Fruit fly (Drosophila melanogaster): ENCODE results near the gene Usp5.

Usp5 gene

DNA sequence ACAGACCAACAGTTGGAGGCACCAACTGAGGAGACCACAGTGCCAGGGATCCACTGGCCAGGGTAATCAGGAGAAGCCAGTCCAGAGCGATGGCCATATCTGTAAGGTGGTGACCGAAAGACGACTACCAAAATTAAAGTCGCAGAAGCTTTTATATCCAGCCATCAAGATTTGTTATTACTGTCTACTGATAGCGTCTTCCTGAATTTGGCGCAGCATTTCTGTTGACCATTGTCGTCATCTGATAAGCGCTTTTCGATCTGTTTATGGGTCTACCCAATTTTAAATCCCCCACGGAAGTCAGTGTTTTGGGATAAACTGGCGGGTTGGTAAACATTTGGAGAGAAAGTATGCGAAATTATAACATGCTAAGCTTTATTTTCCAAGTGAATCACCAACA, 24.3 kb upstream of the Usp5 start, which contains the start of gene CG14963:
CG14963 (minus strand) TSS at position 101 of the 400 bp plus-strand sequence.
- TF ChIP-seq usp (GFP tag; optimal IDR thresholded peaks at IDR 0.05) (no peak), CG8478 (optimal IDR thresholded peaks at IDR 0.05) (no peak), pan (optimal IDR thresholded peaks at IDR 0.05) (no peak), EcR (GFP tag; optimal IDR thresholded peaks at IDR 0.05) (no peak), Dll (optimal IDR thresholded peaks at IDR 0.05) (no peak), psq (optimal IDR thresholded peaks at IDR 0.05) (no peak)

- TF ChIP-seq Dll (optimal IDR thresholded peaks at IDR 0.05) (no peak), pan (optimal IDR thresholded peaks at IDR 0.05) (no peak), CG8478 (optimal IDR thresholded peaks at IDR 0.05) (no peak), usp (GFP tag; optimal IDR thresholded peaks at IDR 0.05) (no peak), EcR (GFP tag; optimal IDR thresholded peaks at IDR 0.05) (no peak), psq (optimal IDR thresholded peaks at IDR 0.05) (no peak)
Measured at dm6 chr3L:3169107-3169506, 20.9 kb upstream of the Usp5 start, which contains the start of the genes CG32278 and CG32281. Gene CG32278 (plus strand): TSS chr3L:3169286. Gene CG32281 (plus strand): TSS chr3L:3169375.

DNA sequence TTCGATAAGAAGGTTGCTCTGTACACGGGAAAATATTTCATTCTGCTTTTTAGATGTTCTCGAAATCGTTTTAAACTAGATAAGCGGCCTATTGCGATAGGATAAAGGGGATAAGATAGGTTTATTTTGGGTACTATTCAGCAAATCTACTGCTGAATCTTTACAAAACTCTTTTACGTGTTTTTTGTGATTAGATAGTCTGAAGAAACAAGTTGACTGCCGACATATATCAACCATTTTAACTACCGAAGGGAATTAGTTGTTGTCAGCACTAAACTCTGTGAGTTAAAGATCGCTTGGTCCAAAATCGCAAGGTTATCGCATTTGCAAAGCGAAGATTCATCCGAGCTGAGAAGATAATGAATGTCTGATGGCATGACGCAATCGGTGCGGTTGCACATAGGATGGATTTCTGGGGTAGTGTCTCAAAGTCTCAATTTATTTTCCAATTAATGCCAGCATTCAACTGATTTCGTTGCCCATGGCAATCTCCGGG, 18.1 kb upstream of the Usp5 start, which contains the start of gene Asciz:
Asciz (minus strand) TSS at position 51 of the 496 bp plus-strand sequence.
- TF ChIP-seq usp (GFP tag; optimal IDR thresholded peaks at IDR 0.05) = no peak
- no peak for TF ChIP-seq psq (optimal IDR thresholded peaks at IDR 0.05)
- TF ChIP-seq CG8478 (optimal IDR thresholded peaks at IDR 0.05) = no peak
- TF ChIP-seq Dll (optimal IDR thresholded peaks at IDR 0.05) = no peak
- TF ChIP-seq EcR (GFP tag; optimal IDR thresholded peaks at IDR 0.05) = no peak
- no peak for TF ChIP-seq pan (optimal IDR thresholded peaks at IDR 0.05)

DNA sequence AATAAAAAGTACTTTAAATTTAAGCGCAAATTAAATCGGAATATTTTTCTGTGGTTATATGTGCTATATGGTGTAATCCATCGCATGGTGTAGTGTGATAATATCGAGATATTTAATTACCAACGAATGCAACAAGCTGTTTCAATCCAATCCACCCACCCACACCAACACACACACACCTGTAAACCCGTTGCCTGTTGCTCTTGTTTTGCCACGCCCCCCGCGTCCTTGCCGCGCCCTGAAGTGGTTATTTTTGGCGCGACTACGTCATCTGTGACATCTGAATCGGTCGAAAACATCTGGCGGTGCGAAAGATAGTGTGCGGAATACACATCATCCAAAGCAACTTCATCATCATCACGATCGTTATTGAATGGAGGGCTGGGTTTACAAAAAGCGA, 17.2 kb upstream of the Usp5 start:
- TF ChIP-seq EcR (GFP tag; optimal IDR thresholded peaks at IDR 0.05) (no peak), usp (GFP tag; optimal IDR thresholded peaks at IDR 0.05) (no peak), CG8478 (optimal IDR thresholded peaks at IDR 0.05) (no peak), pan (optimal IDR thresholded peaks at IDR 0.05) (no peak), psq (optimal IDR thresholded peaks at IDR 0.05) (no peak), Dll (optimal IDR thresholded peaks at IDR 0.05) (no peak)

DNA sequence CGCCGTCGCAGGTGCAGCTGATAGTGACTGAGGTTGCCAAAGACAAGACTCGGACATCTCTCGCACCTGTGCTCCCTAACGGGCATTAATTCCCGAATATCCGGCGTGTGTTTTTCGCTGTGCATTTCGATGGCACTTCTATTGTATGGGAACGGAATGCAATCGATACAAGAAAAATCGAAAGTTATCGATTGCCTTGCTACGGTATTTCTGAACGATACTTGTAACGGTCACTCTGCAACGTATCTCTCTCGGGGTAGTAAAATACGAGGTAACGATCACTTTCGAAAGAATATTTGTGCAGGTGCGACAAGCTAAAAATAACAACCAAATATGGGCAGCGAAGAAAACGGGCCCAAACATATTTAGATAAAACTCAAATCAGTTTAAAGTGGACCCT, 16.8 kb upstream of the Usp5 start, which contains the start of gene CG32280:
CG32280 (plus strand) TSS at position 231 of the 400 bp plus-strand sequence.
- TF ChIP-seq CG8478 (optimal IDR thresholded peaks at IDR 0.05) = no peak
- no peak for TF ChIP-seq usp (GFP tag; optimal IDR thresholded peaks at IDR 0.05)
- TF ChIP-seq pan (optimal IDR thresholded peaks at IDR 0.05) = no peak
- TF ChIP-seq EcR (GFP tag; optimal IDR thresholded peaks at IDR 0.05) = no peak
- TF ChIP-seq psq (optimal IDR thresholded peaks at IDR 0.05) = no peak
- TF ChIP-seq Dll (optimal IDR thresholded peaks at IDR 0.05) = no peak

- TF ChIP-seq pan (optimal IDR thresholded peaks at IDR 0.05) (no peak), CG8478 (optimal IDR thresholded peaks at IDR 0.05) (no peak), EcR (GFP tag; optimal IDR thresholded peaks at IDR 0.05) (no peak), psq (optimal IDR thresholded peaks at IDR 0.05) (no peak), Dll (optimal IDR thresholded peaks at IDR 0.05) (no peak), usp (GFP tag; optimal IDR thresholded peaks at IDR 0.05) (no peak)
Measured at dm6 chr3L:3162584-3162983, 14.4 kb upstream of the Usp5 start.

DNA sequence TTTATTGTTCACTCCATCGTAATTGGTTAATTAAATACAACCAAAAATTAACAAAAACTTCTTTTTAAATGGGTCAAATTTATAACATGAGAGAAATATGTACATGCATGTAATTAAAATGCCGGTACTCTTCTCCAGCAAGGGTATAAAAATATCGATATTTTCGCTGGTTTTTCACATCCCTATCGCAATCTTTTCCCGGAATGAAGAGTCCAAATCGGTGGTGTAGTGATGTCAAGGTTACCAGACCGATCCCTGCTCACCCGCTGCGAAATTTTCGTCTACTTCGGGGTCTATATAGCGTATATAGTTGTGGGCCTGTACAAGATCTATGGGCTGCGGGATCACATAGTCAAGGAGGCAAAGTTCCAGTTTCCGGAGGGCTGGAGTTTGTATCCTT, 13.8 kb upstream of the Usp5 start, which contains the start of gene rasp:
rasp (plus strand) TSS at position 213 of the 400 bp plus-strand sequence.
- TF ChIP-seq pan (optimal IDR thresholded peaks at IDR 0.05) = no peak

DNA sequence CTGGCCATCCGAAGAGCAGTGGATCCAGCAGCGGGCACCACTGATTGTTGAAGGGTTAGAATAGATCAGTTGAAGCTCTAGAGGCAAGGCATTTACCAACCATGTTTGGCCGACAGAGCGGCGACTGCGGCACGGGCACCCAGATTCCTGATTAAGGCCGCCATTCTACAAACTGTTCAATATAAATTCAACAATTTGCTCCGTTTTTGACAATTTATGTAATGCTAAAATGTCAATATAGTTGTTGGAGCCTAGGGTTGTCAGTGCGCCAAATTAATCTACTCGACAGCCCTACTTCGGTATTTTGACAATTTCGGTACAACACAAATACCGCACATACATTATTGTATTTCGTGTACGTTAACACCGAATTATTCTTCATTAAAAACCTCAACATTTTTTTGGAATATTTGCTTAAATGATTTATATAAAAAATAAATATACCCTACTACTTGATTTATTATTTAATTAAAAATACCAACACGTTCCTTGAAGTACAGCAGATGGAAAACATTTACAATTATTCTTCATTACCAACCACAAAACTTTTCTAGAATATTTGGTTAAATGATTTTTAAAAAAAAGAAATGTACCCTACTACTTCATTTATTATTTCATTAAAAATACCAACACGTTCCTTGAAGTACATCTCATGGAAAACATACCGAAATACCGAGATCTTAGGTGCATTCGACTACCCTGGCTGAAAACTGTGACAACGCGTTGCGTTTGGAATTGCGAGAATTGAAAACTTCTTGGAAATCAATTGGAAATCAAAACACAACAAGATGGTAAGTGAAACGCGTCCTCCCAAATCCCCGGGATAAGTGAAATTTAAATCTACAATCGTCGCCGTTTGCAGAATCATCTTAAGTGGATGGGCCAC, 11.4 kb upstream of the Usp5 start, which contains the start of the genes ND-30 and CG15812:
ND-30 (minus strand) TSS at position 270 of the 886 bp plus-strand sequence.
CG15812 (plus strand) TSS at position 683 of the 886 bp plus-strand sequence.
- TF ChIP-seq CG8478 (optimal IDR thresholded peaks at IDR 0.05) (no peak), usp (GFP tag; optimal IDR thresholded peaks at IDR 0.05) (no peak), Dll (optimal IDR thresholded peaks at IDR 0.05) (no peak), pan (optimal IDR thresholded peaks at IDR 0.05) (no peak), psq (optimal IDR thresholded peaks at IDR 0.05) (no peak), EcR (GFP tag; optimal IDR thresholded peaks at IDR 0.05) (no peak)

DNA sequence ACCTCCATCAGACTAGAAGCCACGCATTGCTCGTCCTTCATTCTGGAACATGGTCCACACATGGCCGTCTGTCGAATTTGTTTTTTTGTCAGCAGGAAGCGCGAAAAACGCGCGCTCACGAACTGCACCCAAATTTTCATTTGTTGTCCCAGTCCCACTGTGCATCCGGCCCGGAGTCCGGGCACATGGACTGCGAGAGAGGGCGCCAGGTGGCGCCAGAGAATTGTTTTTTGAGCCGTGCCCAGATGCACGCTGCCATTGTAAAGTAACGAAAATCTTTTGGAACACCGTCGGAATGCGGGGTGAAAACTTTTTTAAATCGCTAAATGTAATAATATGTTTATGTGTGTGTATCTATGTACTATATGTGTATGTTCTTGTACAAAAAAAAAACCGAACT, 9.5 kb upstream of the Usp5 start:
- TF ChIP-seq CG8478 (optimal IDR thresholded peaks at IDR 0.05) = no peak
- TF ChIP-seq usp (GFP tag; optimal IDR thresholded peaks at IDR 0.05) = no peak

DNA sequence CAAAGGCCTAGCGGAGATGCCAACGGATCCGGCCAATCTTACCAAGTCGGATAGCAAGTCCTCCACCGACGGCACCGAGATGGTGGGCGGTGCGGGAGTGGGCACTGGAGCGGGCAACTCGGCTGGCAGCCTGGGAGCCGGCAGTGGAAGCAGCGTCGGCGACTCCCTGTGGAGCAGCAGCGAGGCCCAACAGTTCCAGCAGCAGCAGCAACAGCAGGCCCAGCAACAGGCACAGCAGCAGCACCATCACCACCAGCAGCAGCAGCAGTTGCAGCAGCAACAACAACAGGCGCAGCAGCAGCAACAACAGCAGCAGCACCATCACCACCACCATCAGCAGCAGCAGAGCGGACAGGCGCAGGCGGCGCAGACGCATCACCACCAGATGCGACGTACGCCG, 2.2 kb upstream of the Usp5 start:
- TF ChIP-seq Dll (optimal IDR thresholded peaks at IDR 0.05) (no peak), CG8478 (optimal IDR thresholded peaks at IDR 0.05) (no peak), usp (GFP tag; optimal IDR thresholded peaks at IDR 0.05) (no peak), EcR (GFP tag; optimal IDR thresholded peaks at IDR 0.05) (no peak), psq (optimal IDR thresholded peaks at IDR 0.05) (no peak), pan (optimal IDR thresholded peaks at IDR 0.05) (no peak)

dm6 chr3L:3149060-3149872, 1.1 kb upstream of the Usp5 start:
- TF ChIP-seq EcR (GFP tag; optimal IDR thresholded peaks at IDR 0.05) (no peak), Dll (optimal IDR thresholded peaks at IDR 0.05) (peak; percentile 18), psq (optimal IDR thresholded peaks at IDR 0.05) (no peak)
